Fruit fly (Drosophila melanogaster) whole organism, embryonic: ENCODE data around the gene Sf3b3.

Experiments used
- Adf1 ChIP-seq: fragments of 200-800 bp; sonication (Bioruptor generic); IDR thresholded peaks from 2 replicates; pipeline ENCODE4 v1.3.6; 2022; ENCODE audit warnings: missing biosample characterization, missing genetic modification characterization
- Atf6 ChIP-seq: fragments of 200-800 bp; sonication (Bioruptor generic); IDR thresholded peaks from 2 replicates; pipeline ENCODE4 v1.3.6; 2022; ENCODE audit warnings: missing biosample characterization, missing genetic modification characterization
- Bteb2 ChIP-seq: fragments of 200-800 bp; sonication (Bioruptor generic); optimal IDR thresholded peaks from 2 replicates; lab custom pipeline; 2016; ENCODE audit warnings: missing biosample characterization, missing genetic modification characterization
- CG15011 ChIP-seq: fragments of 200-800 bp; sonication (Bioruptor generic); optimal IDR thresholded peaks from 3 replicates; lab custom pipeline; 2018; ENCODE audit warnings: missing biosample characterization, mild to moderate bottlenecking, missing genetic modification characterization
- CG1603 ChIP-seq: fragments of 200-800 bp; sonication (Bioruptor generic); optimal IDR thresholded peaks from 2 replicates; lab custom pipeline; 2019; ENCODE audit warnings: missing biosample characterization, mild to moderate bottlenecking, missing genetic modification characterization, moderate library complexity
- CG2712 ChIP-seq: fragments of 200-800 bp; optimal IDR thresholded peaks from 3 replicates; lab custom pipeline; 2019; ENCODE audit warnings: missing biosample characterization, mild to moderate bottlenecking, missing genetic modification characterization, moderate library complexity
- CG30020 ChIP-seq: fragments of 200-800 bp; optimal IDR thresholded peaks from 2 replicates; lab custom pipeline; 2019; ENCODE audit warnings: missing biosample characterization, mild to moderate bottlenecking, missing genetic modification characterization, moderate library complexity
- CG32532 ChIP-seq: fragments of 200-800 bp; sonication (Bioruptor generic); IDR thresholded peaks from 2 replicates; pipeline ENCODE4 v1.3.6; 2022; ENCODE audit warnings: missing biosample characterization, missing genetic modification characterization
- CG43689 ChIP-seq: fragments of 200-800 bp; sonication (Bioruptor generic); IDR thresholded peaks from 2 replicates; pipeline ENCODE4 v1.3.6; 2022; ENCODE audit warnings: missing biosample characterization, missing genetic modification characterization
- CG6654 ChIP-seq: fragments of 200-800 bp; sonication (Bioruptor generic); optimal IDR thresholded peaks from 2 replicates; lab custom pipeline; 2017; ENCODE audit warnings: missing biosample characterization, mild to moderate bottlenecking, missing genetic modification characterization
- CG7271 ChIP-seq: fragments of 200-800 bp; sonication (Bioruptor generic); optimal IDR thresholded peaks from 2 replicates; lab custom pipeline; 2018; ENCODE audit warnings: missing biosample characterization, mild to moderate bottlenecking, missing genetic modification characterization, moderate library complexity
- CG7786 ChIP-seq: fragments of 200-800 bp; sonication (Bioruptor generic); optimal IDR thresholded peaks from 2 replicates; lab custom pipeline; 2016; ENCODE audit warnings: missing biosample characterization, missing genetic modification characterization
- CG9817 ChIP-seq: fragments of 200-800 bp; sonication (Bioruptor generic); optimal IDR thresholded peaks from 2 replicates; lab custom pipeline; 2018; ENCODE audit warnings: missing biosample characterization, mild to moderate bottlenecking, missing genetic modification characterization, moderate library complexity
- CG9876 ChIP-seq: fragments of 200-800 bp; sonication (Bioruptor generic); optimal IDR thresholded peaks from 2 replicates; lab custom pipeline; 2016; ENCODE audit warnings: missing biosample characterization, missing genetic modification characterization
- CG9932 ChIP-seq: fragments of 200-800 bp; sonication (Bioruptor generic); IDR thresholded peaks from 2 replicates; pipeline ENCODE4 v1.3.6; 2022; ENCODE audit warnings: missing biosample characterization, missing genetic modification characterization
- CkIIα-i1 ChIP-seq: fragments of 200-800 bp; sonication (Bioruptor generic); IDR thresholded peaks from 2 replicates; pipeline ENCODE4 v1.3.6; 2022; ENCODE audit warnings: missing biosample characterization, missing genetic modification characterization
- Dp ChIP-seq: fragments of 200-800 bp; sonication (Bioruptor generic); optimal IDR thresholded peaks from 2 replicates; lab custom pipeline; 2018; ENCODE audit warnings: missing biosample characterization, mild to moderate bottlenecking, missing genetic modification characterization, moderate library complexity
- Drgx ChIP-seq: fragments of 200-800 bp; sonication (Bioruptor generic); IDR thresholded peaks from 2 replicates; pipeline ENCODE4 v1.3.6; 2022; ENCODE audit warnings: missing biosample characterization, missing genetic modification characterization
- Gsc ChIP-seq: fragments of 200-800 bp; sonication (Bioruptor generic); IDR thresholded peaks from 2 replicates; pipeline ENCODE4 v1.3.6; 2022; ENCODE audit warnings: missing biosample characterization, missing genetic modification characterization
- Hmr ChIP-seq: fragments of 200-800 bp; sonication (Bioruptor generic); optimal IDR thresholded peaks from 3 replicates; lab custom pipeline; 2017; ENCODE audit warnings: mild to moderate bottlenecking, missing biosample characterization, missing genetic modification reagents, missing genetic modification characterization
- Lim3 ChIP-seq: fragments of 200-800 bp; sonication (Bioruptor generic); IDR thresholded peaks from 2 replicates; pipeline ENCODE4 v1.3.6; 2022; ENCODE audit warnings: missing biosample characterization, missing genetic modification characterization
- Meics ChIP-seq: fragments of 200-800 bp; sonication (Bioruptor generic); optimal IDR thresholded peaks from 2 replicates; lab custom pipeline; 2017; ENCODE audit warnings: missing biosample characterization, mild to moderate bottlenecking, missing genetic modification characterization
- Rfx ChIP-seq: fragments of 200-800 bp; sonication (Bioruptor generic); IDR thresholded peaks from 2 replicates; pipeline ENCODE4 v1.3.6; 2022; ENCODE audit warnings: missing biosample characterization, missing genetic modification characterization
- Scr ChIP-seq: fragments of 200-800 bp; sonication (Bioruptor generic); IDR thresholded peaks from 2 replicates; pipeline ENCODE4 v1.3.6; 2022; ENCODE audit warnings: missing biosample characterization, missing genetic modification characterization; ENCODE audit not compliant: partially characterized antibody
- Sox102F ChIP-seq: fragments of 200-800 bp; sonication (Bioruptor generic); optimal IDR thresholded peaks from 2 replicates; lab custom pipeline; 2018; ENCODE audit warnings: missing biosample characterization, mild to moderate bottlenecking, missing genetic modification characterization, moderate library complexity
- az2 ChIP-seq: fragments of 200-800 bp; sonication (Bioruptor generic); optimal IDR thresholded peaks from 3 replicates; lab custom pipeline; 2016; ENCODE audit warnings: missing biosample characterization, missing genetic modification characterization
- bab2 ChIP-seq: fragments of 200-800 bp; sonication (Bioruptor generic); optimal IDR thresholded peaks from 2 replicates; lab custom pipeline; 2016; ENCODE audit warnings: missing biosample characterization, missing genetic modification characterization
- bbx ChIP-seq: fragments of 200-800 bp; sonication (Bioruptor generic); IDR thresholded peaks from 2 replicates; pipeline ENCODE4 v1.3.6; 2022; ENCODE audit warnings: missing biosample characterization, missing genetic modification characterization; ENCODE audit not compliant: partially characterized antibody
- bcd ChIP-seq: fragments of 200-800 bp; sonication (Bioruptor generic); optimal IDR thresholded peaks from 2 replicates; lab custom pipeline; 2017; ENCODE audit warnings: missing biosample characterization, mild to moderate bottlenecking, missing genetic modification characterization
- crc ChIP-seq: fragments of 200-800 bp; sonication (Bioruptor generic); optimal IDR thresholded peaks from 2 replicates; lab custom pipeline; 2016; ENCODE audit warnings: missing biosample characterization, missing genetic modification characterization
- crol ChIP-seq: fragments of 200-800 bp; sonication (Bioruptor generic); IDR thresholded peaks from 2 replicates; pipeline ENCODE4 v1.3.6; 2022; ENCODE audit warnings: missing biosample characterization, missing genetic modification characterization
- dati ChIP-seq: fragments of 200-800 bp; sonication (Bioruptor generic); IDR thresholded peaks from 2 replicates; pipeline ENCODE4 v1.3.6; 2022; ENCODE audit warnings: missing biosample characterization, missing genetic modification characterization
- emc ChIP-seq: fragments of 200-800 bp; sonication (Bioruptor generic); optimal IDR thresholded peaks from 2 replicates; lab custom pipeline; 2016; ENCODE audit warnings: missing biosample characterization, missing genetic modification characterization
- ewg ChIP-seq: fragments of 200-800 bp; sonication (Bioruptor generic); optimal IDR thresholded peaks from 3 replicates; lab custom pipeline; 2017; ENCODE audit warnings: mild to moderate bottlenecking, missing biosample characterization, missing genetic modification reagents, missing genetic modification characterization
- ftz-f1 ChIP-seq: fragments of 200-800 bp; sonication (Bioruptor generic); optimal IDR thresholded peaks from 2 replicates; lab custom pipeline; 2016; ENCODE audit warnings: missing biosample characterization, missing genetic modification characterization
- fu2 ChIP-seq: fragments of 200-800 bp; sonication (Bioruptor generic); optimal IDR thresholded peaks from 2 replicates; lab custom pipeline; 2016; ENCODE audit warnings: missing biosample characterization, missing genetic modification characterization
- gt ChIP-seq: fragments of 200-800 bp; sonication (Bioruptor generic); IDR thresholded peaks from 2 replicates; pipeline ENCODE4 v1.3.6; 2022; ENCODE audit warnings: missing biosample characterization, missing genetic modification characterization
- hkb ChIP-seq, 2 experiments: fragments of 200-800 bp in 1 of 2; fragments of >200 bp in 1 of 2; sonication (Bioruptor generic) in 1 of 2; IDR thresholded peaks in 1 of 2; optimal IDR thresholded peaks in 1 of 2; 2 replicates each; pipeline versions ENCODE4 v1.3.6 to Lab custom; 2017 to 2022; ENCODE audit warnings: missing biosample characterization in 1 of 2, missing genetic modification characterization in 1 of 2
- kah ChIP-seq: fragments of 200-800 bp; sonication (Bioruptor generic); optimal IDR thresholded peaks from 2 replicates; lab custom pipeline; 2018; ENCODE audit warnings: missing biosample characterization, mild to moderate bottlenecking, missing genetic modification characterization
- ken ChIP-seq: fragments of 200-800 bp; sonication (Bioruptor generic); IDR thresholded peaks from 3 replicates; pipeline ENCODE4 v1.3.6; 2022; ENCODE audit warnings: missing biosample characterization, missing genetic modification characterization
- lab ChIP-seq: fragments of 200-800 bp; sonication (Bioruptor generic); optimal IDR thresholded peaks from 3 replicates; lab custom pipeline; 2017; ENCODE audit warnings: missing biosample characterization, missing genetic modification characterization, mild to moderate bottlenecking, moderate library complexity, missing genetic modification reagents
- nom ChIP-seq: fragments of 200-800 bp; sonication (Bioruptor generic); optimal IDR thresholded peaks from 2 replicates; lab custom pipeline; 2017; ENCODE audit warnings: missing biosample characterization, missing genetic modification characterization, mild to moderate bottlenecking, moderate library complexity, missing genetic modification reagents
- phol ChIP-seq: fragments of 200-800 bp; sonication (Bioruptor generic); optimal IDR thresholded peaks from 3 replicates; lab custom pipeline; 2018; ENCODE audit warnings: missing biosample characterization, mild to moderate bottlenecking, missing genetic modification characterization, moderate library complexity
- pum ChIP-seq: fragments of 200-800 bp; sonication (Bioruptor generic); optimal IDR thresholded peaks from 2 replicates; lab custom pipeline; 2016; ENCODE audit warnings: missing biosample characterization, missing genetic modification characterization
- sens-2 ChIP-seq: fragments of 200-800 bp; sonication (Bioruptor generic); IDR thresholded peaks from 2 replicates; pipeline ENCODE4 v1.3.6; 2022; ENCODE audit warnings: missing biosample characterization, missing genetic modification characterization
- ssp ChIP-seq: fragments of 200-800 bp; sonication (Bioruptor generic); IDR thresholded peaks from 2 replicates; pipeline ENCODE4 v1.3.6; 2022; ENCODE audit warnings: missing biosample characterization, missing genetic modification characterization
- tap ChIP-seq: fragments of 200-800 bp; optimal IDR thresholded peaks from 3 replicates; lab custom pipeline; 2019; ENCODE audit warnings: missing biosample characterization, mild to moderate bottlenecking, missing genetic modification characterization, moderate library complexity
- vnd ChIP-seq: fragments of 200-800 bp; sonication (Bioruptor generic); IDR thresholded peaks from 3 replicates; pipeline ENCODE4 v1.3.6; 2022; ENCODE audit warnings: missing biosample characterization, missing genetic modification characterization; ENCODE audit not compliant: partially characterized antibody
- wdn ChIP-seq: fragments of 200-800 bp; sonication (Bioruptor generic); IDR thresholded peaks from 2 replicates; pipeline ENCODE4 v1.3.6; 2022; ENCODE audit warnings: missing biosample characterization, missing genetic modification characterization

The Sf3b3 gene

DNA sequence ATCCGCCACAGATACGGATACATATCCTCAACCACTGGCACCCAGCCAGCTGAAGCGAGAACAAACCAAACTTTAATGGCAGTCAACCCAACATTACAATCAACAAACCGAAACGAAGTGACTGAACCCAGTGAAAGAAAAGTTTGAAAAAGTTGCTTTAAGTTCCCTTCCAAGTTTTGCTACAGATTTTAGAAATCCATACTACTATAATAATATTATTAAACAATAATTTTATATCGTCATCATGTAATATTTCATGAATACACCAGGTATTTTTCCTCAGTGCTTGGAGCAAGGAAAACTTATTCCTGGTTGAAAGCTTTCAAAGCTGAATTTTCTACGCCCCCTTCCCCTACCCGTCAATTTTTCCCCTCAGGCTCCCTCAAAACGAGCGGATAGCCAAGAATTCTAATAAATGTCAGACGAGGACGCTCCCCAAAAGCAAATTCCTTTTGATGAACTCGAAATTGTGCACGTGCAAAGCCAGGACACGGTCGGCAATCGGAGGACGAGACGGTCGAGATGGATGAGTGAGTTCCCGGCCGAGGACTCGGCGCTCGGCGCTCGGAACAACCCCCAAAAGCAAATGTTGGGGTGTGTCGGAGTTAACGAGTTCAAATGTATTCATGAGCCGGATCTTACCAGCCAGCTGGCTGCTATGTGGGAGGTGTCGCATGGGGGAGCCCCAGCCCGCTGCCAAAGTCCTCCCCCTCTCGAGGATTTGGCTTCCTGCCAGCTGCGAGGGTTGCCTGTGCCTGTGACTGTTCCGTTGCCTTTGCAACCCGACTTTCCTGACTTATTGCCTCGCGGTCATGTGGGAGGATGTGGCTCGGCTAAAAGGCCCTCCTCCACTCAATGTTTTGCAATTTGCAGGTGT, 36.0 kb downstream of the Sf3b3 start (continued):
- no peak for TF ChIP-seq vnd (GFP tag; lab: Robert Waterston, UW)
- no peak for TF ChIP-seq sens-2
- peak; percentile 58 for TF ChIP-seq phol (tag; lab: Kevin White, UChicago)
- no peak for TF ChIP-seq fu2
- no peak for TF ChIP-seq emc (GFP tag; lab: Kevin White, UChicago)
- TF ChIP-seq wdn (GFP tag; lab: Robert Waterston, UW): no peak
- no peak for TF ChIP-seq hkb (optimal IDR thresholded peaks at IDR 0.05; lab: Kevin White, UChicago)
- peak; percentile 63 for TF ChIP-seq hkb (GFP tag; IDR thresholded peaks at IDR 0.05; lab: Robert Waterston, UW)
- no peak for TF ChIP-seq crc (GFP tag; lab: Kevin White, UChicago)
- TF ChIP-seq kah (GFP tag; lab: Kevin White, UChicago): peak; percentile 4
- peak; percentile 28; the same call in 1 of the 2 replicates for TF ChIP-seq Drgx (GFP tag; lab: Robert Waterston, UW)
- no peak for TF ChIP-seq az2 (GFP tag; lab: Kevin White, UChicago)
- peak; percentile 73 for TF ChIP-seq Meics
- TF ChIP-seq ftz-f1 (GFP tag; lab: Kevin White, UChicago): no peak
- no peak for TF ChIP-seq nom
- TF ChIP-seq Scr: no peak
- no peak for TF ChIP-seq Dp
- TF ChIP-seq Hmr (GFP tag; lab: Kevin White, UChicago): peak; percentile 72
- TF ChIP-seq dati (GFP tag; lab: Robert Waterston, UW): no peak
- peak; percentile 81 for TF ChIP-seq Rfx (GFP tag; lab: Robert Waterston, UW)
- no peak for TF ChIP-seq bab2
- no peak for TF ChIP-seq bbx
- TF ChIP-seq Lim3 (GFP tag; lab: Robert Waterston, UW): no peak
- peak; percentile 71 for TF ChIP-seq CG32532
- TF ChIP-seq CG7786 (GFP tag; lab: Kevin White, UChicago): no peak
- peak; percentile 26 for TF ChIP-seq bcd (GFP tag; lab: Kevin White, UChicago)
- TF ChIP-seq lab (GFP tag; lab: Kevin White, UChicago): peak; percentile 81
- TF ChIP-seq CG1603: no peak
- TF ChIP-seq pum (GFP tag; lab: Kevin White, UChicago): no peak
- TF ChIP-seq gt (GFP tag; lab: Robert Waterston, UW): no peak
- peak; percentile 50 for TF ChIP-seq tap (tag; lab: Kevin White, UChicago)
- TF ChIP-seq CG2712 (tag; lab: Kevin White, UChicago): peak; percentile 64
- TF ChIP-seq ssp: peak; percentile 55
- peak; percentile 1 for TF ChIP-seq ewg (GFP tag; lab: Kevin White, UChicago)
- TF ChIP-seq Atf6 (GFP tag; lab: Robert Waterston, UW): peak; percentile 10; the same call in 1 of the 2 replicates
- TF ChIP-seq CG9932 (GFP tag; lab: Robert Waterston, UW): no peak
- TF ChIP-seq Bteb2 (GFP tag; lab: Kevin White, UChicago): no peak
- peak; percentile 6 for TF ChIP-seq CG9817 (tag; lab: Kevin White, UChicago)
- TF ChIP-seq Adf1 (GFP tag; lab: Robert Waterston, UW): no peak
- TF ChIP-seq Gsc (GFP tag; lab: Robert Waterston, UW): no peak
- no peak for TF ChIP-seq CG30020 (tag; lab: Kevin White, UChicago)
- TF ChIP-seq CG15011 (GFP tag; lab: Kevin White, UChicago): peak; percentile 47
- no peak for TF ChIP-seq CG9876 (GFP tag; lab: Kevin White, UChicago)
- TF ChIP-seq ken: no peak
- TF ChIP-seq Sox102F (GFP tag; lab: Kevin White, UChicago): peak; percentile 61
- no peak for TF ChIP-seq CkIIα-i1 (GFP tag; lab: Robert Waterston, UW)
- TF ChIP-seq CG6654 (GFP tag; lab: Kevin White, UChicago): peak; percentile 21
- peak; percentile 63 for TF ChIP-seq crol (GFP tag; lab: Robert Waterston, UW)
- TF ChIP-seq CG43689 (GFP tag; lab: Robert Waterston, UW): no peak
- TF ChIP-seq CG7271: no peak
